Worm (Caenorhabditis elegans): ENCODE data around the gene glb-33.

DNA sequence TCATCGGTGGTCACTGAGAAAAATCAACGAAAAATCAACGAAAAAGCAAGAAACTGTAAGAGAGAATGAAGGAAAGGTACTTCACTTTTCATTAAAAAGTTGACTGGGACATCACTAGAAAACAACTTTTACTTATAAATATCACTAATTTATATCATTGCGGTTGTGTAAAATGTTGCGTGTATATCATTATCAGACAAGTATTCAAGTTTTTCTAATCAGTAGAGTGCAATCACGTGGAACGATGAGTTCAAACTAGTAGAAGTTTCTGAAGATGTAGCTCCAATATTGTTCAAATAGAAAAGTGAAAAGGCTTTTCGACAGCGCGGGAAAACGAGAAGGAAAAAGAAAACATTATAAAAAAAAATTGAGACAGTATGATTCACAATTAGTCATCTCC lies 36.3 kb downstream of the glb-33 start:
- TF ChIP-seq tbx-11 (GFP tag; IDR thresholded peaks at IDR 0.05) (no peak), scrt-1 (GFP tag; IDR thresholded peaks at IDR 0.05) (no peak), ama-1 (optimal IDR thresholded peaks at IDR 0.05) (no peak), tbx-37 (GFP tag; conservative IDR thresholded peaks at IDR 0.05) (no peak), hmg-4 (GFP tag; optimal IDR thresholded peaks at IDR 0.05) (no peak), flt-1 (GFP tag; IDR thresholded peaks at IDR 0.05) (no peak), pes-1 (GFP tag; IDR thresholded peaks at IDR 0.05) (no peak), F13C5.2 (tag; optimal IDR thresholded peaks at IDR 0.05) (no peak)

All from whole organism, early embryonic.